Fruit fly (Drosophila melanogaster) whole organism, embryonic: ENCODE measurements around the gene Trs23.
A peak's percentile ranks its signal among the peaks of the same experiment; 100 is the strongest.

Source experiments
- B-H2 ChIP-seq: fragments of 200-800 bp; sonication (Bioruptor generic); optimal IDR thresholded peaks from 2 replicates; lab custom pipeline; 2018; ENCODE audit warnings: missing biosample characterization, mild to moderate bottlenecking, missing genetic modification characterization
- CG12071 ChIP-seq: fragments of 200-800 bp; sonication (Bioruptor generic); optimal IDR thresholded peaks from 3 replicates; lab custom pipeline; 2018; ENCODE audit warnings: missing biosample characterization, mild to moderate bottlenecking, missing genetic modification characterization
- CG1233 ChIP-seq: fragments of 200-800 bp; sonication (Bioruptor generic); optimal IDR thresholded peaks from 4 replicates; lab custom pipeline; 2018; ENCODE audit warnings: missing biosample characterization, mild to moderate bottlenecking, missing genetic modification characterization
- CG12391 ChIP-seq: fragments of 200-800 bp; sonication (Bioruptor generic); optimal IDR thresholded peaks from 3 replicates; lab custom pipeline; 2018; ENCODE audit warnings: missing biosample characterization, mild to moderate bottlenecking, missing genetic modification characterization, moderate library complexity
- CG13296 ChIP-seq: fragments of 200-800 bp; sonication (Bioruptor generic); optimal IDR thresholded peaks from 3 replicates; lab custom pipeline; 2018; ENCODE audit warnings: missing biosample characterization, mild to moderate bottlenecking, missing genetic modification characterization
- CG1602 ChIP-seq: fragments of 200-800 bp; sonication (Bioruptor generic); optimal IDR thresholded peaks from 3 replicates; lab custom pipeline; 2016; ENCODE audit warnings: missing biosample characterization, missing genetic modification characterization
- CG17385 ChIP-seq: fragments of 200-800 bp; sonication (Bioruptor generic); optimal IDR thresholded peaks from 3 replicates; lab custom pipeline; 2018; ENCODE audit warnings: missing biosample characterization, mild to moderate bottlenecking, missing genetic modification characterization
- CG17912 ChIP-seq: fragments of 200-800 bp; sonication (Bioruptor generic); optimal IDR thresholded peaks from 2 replicates; lab custom pipeline; 2018; ENCODE audit warnings: missing biosample characterization, mild to moderate bottlenecking, missing genetic modification characterization
- CG2199 ChIP-seq: fragments of 200-800 bp; sonication (Bioruptor generic); IDR thresholded peaks from 3 replicates; pipeline ENCODE4 v1.3.6; 2022; ENCODE audit warnings: missing biosample characterization, missing genetic modification characterization
- CG30020 ChIP-seq: fragments of 200-800 bp; optimal IDR thresholded peaks from 2 replicates; lab custom pipeline; 2019; ENCODE audit warnings: missing biosample characterization, mild to moderate bottlenecking, missing genetic modification characterization, moderate library complexity
- CG3281 ChIP-seq: fragments of 200-800 bp; sonication (Bioruptor generic); optimal IDR thresholded peaks from 3 replicates; lab custom pipeline; 2017; ENCODE audit warnings: missing biosample characterization, mild to moderate bottlenecking, missing genetic modification characterization
- CG4328 ChIP-seq: fragments of 200-800 bp; sonication (Bioruptor generic); optimal IDR thresholded peaks from 3 replicates; lab custom pipeline; 2017; ENCODE audit warnings: missing biosample characterization, missing genetic modification reagents, missing genetic modification characterization
- CG4707 ChIP-seq: fragments of 200-800 bp; sonication (Bioruptor generic); optimal IDR thresholded peaks from 2 replicates; lab custom pipeline; 2018; ENCODE audit warnings: missing biosample characterization, mild to moderate bottlenecking, missing genetic modification characterization, moderate library complexity
- CG4820 ChIP-seq: fragments of 200-800 bp; sonication (Bioruptor generic); optimal IDR thresholded peaks from 3 replicates; lab custom pipeline; 2016; ENCODE audit warnings: missing biosample characterization, missing genetic modification characterization
- CG7271 ChIP-seq: fragments of 200-800 bp; sonication (Bioruptor generic); optimal IDR thresholded peaks from 2 replicates; lab custom pipeline; 2018; ENCODE audit warnings: missing biosample characterization, mild to moderate bottlenecking, missing genetic modification characterization, moderate library complexity
- CG7963 ChIP-seq: fragments of 200-800 bp; sonication (Bioruptor generic); IDR thresholded peaks from 3 replicates; pipeline ENCODE4 v1.3.6; 2022; ENCODE audit warnings: missing biosample characterization, missing genetic modification characterization; ENCODE audit not compliant: partially characterized antibody
- CHES-1-like ChIP-seq: fragments of 200-800 bp; sonication (Bioruptor generic); optimal IDR thresholded peaks from 2 replicates; lab custom pipeline; 2016; ENCODE audit warnings: missing biosample characterization, missing genetic modification characterization
- CTCF ChIP-seq: fragments of 200-800 bp; sonication (Bioruptor generic); optimal IDR thresholded peaks from 2 replicates; lab custom pipeline; 2017; ENCODE audit warnings: missing biosample characterization, mild to moderate bottlenecking, missing genetic modification characterization, moderate library complexity
- Chrac-16 ChIP-seq: fragments of 200-800 bp; sonication (Bioruptor generic); optimal IDR thresholded peaks from 3 replicates; lab custom pipeline; 2016; ENCODE audit warnings: missing biosample characterization, missing genetic modification characterization
- E2f2 ChIP-seq: fragments of 200-800 bp; sonication (Bioruptor generic); IDR thresholded peaks from 2 replicates; pipeline ENCODE4 v1.3.6; 2022; ENCODE audit warnings: missing biosample characterization, missing genetic modification characterization
- Ets65A ChIP-seq: fragments of 200-800 bp; sonication (Bioruptor generic); peaks from one replicate; lab custom pipeline; 2016; ENCODE audit warnings: missing biosample characterization, missing genetic modification characterization
- Ets97D ChIP-seq: fragments of 200-800 bp; sonication (Bioruptor generic); optimal IDR thresholded peaks from 3 replicates; lab custom pipeline; 2016; ENCODE audit warnings: missing biosample characterization, missing genetic modification characterization
- Fer1 ChIP-seq: fragments of 200-800 bp; sonication (Bioruptor generic); optimal IDR thresholded peaks from 2 replicates; lab custom pipeline; 2017; ENCODE audit warnings: missing biosample characterization, mild to moderate bottlenecking, missing genetic modification characterization
- HLH4C ChIP-seq: fragments of 200-800 bp; sonication (Bioruptor generic); IDR thresholded peaks from 3 replicates; pipeline ENCODE4 v1.3.6; 2022; ENCODE audit warnings: missing biosample characterization, missing genetic modification characterization; ENCODE audit not compliant: partially characterized antibody
- HmgD ChIP-seq: fragments of 200-800 bp; sonication (Bioruptor generic); optimal IDR thresholded peaks from 3 replicates; lab custom pipeline; 2016; ENCODE audit warnings: missing biosample characterization, missing genetic modification characterization
- Hmx ChIP-seq: fragments of 200-800 bp; sonication (Bioruptor generic); optimal IDR thresholded peaks from 2 replicates; lab custom pipeline; 2016; ENCODE audit warnings: missing biosample characterization, missing genetic modification characterization
- Hr51 ChIP-seq, 2 experiments: fragments of 200-800 bp; sonication (Bioruptor generic); optimal IDR thresholded peaks; 2 replicates in 1 of 2; 3 replicates in 1 of 2; lab custom pipeline; 2016 to 2018; ENCODE audit warnings: missing biosample characterization in 2 of 2, missing genetic modification characterization in 2 of 2, mild to moderate bottlenecking in 1 of 2, moderate library complexity in 1 of 2
- Kr ChIP-seq: fragments of 200-800 bp; sonication (Bioruptor generic); optimal IDR thresholded peaks from 2 replicates; lab custom pipeline; 2017; ENCODE audit warnings: missing biosample characterization, mild to moderate bottlenecking, missing genetic modification characterization
- MTF-1 ChIP-seq: fragments of 200-800 bp; sonication (Bioruptor generic); optimal IDR thresholded peaks from 2 replicates; lab custom pipeline; 2018; ENCODE audit warnings: missing biosample characterization, mild to moderate bottlenecking, missing genetic modification characterization, borderline replicate concordance
- Max ChIP-seq: fragments of 200-800 bp; sonication (Bioruptor generic); optimal IDR thresholded peaks from 2 replicates; lab custom pipeline; 2016; ENCODE audit warnings: missing biosample characterization, mild to moderate bottlenecking, missing genetic modification characterization
- Myb ChIP-seq: fragments of 200-800 bp; sonication (Bioruptor generic); optimal IDR thresholded peaks from 2 replicates; lab custom pipeline; 2016; ENCODE audit warnings: missing biosample characterization, missing genetic modification characterization
- Pdp1 ChIP-seq, 2 experiments: fragments of 200-800 bp; sonication (Bioruptor generic); optimal IDR thresholded peaks; 3 replicates each; lab custom pipeline; 2016; ENCODE audit warnings: missing biosample characterization in 2 of 2, missing genetic modification characterization in 2 of 2, mild to moderate bottlenecking in 1 of 2, moderate library complexity in 1 of 2
- Scr ChIP-seq: fragments of 200-800 bp; sonication (Bioruptor generic); IDR thresholded peaks from 2 replicates; pipeline ENCODE4 v1.3.6; 2022; ENCODE audit warnings: missing biosample characterization, missing genetic modification characterization; ENCODE audit not compliant: partially characterized antibody
- Sox100B ChIP-seq: fragments of 200-800 bp; sonication (Bioruptor generic); optimal IDR thresholded peaks from 3 replicates; lab custom pipeline; 2018; ENCODE audit warnings: missing biosample characterization, mild to moderate bottlenecking, missing genetic modification characterization
- Trl ChIP-seq, 3 experiments: fragments of >200 bp in 2 of 3; fragments of 200-800 bp in 1 of 3; sonication (Bioruptor generic) in 1 of 3; optimal IDR thresholded peaks; 2 replicates in 1 of 3; 3 replicates in 2 of 3; lab custom pipeline; 2016 to 2017; ENCODE audit warnings: missing biosample characterization in 1 of 3, missing genetic modification characterization in 1 of 3
- aop ChIP-seq: fragments of 200-800 bp; sonication (Bioruptor generic); IDR thresholded peaks from 2 replicates; pipeline ENCODE4 v1.3.6; 2022; ENCODE audit warnings: missing biosample characterization, missing genetic modification characterization
- ato ChIP-seq: fragments of 200-800 bp; sonication (Bioruptor generic); IDR thresholded peaks from 2 replicates; pipeline ENCODE4 v1.3.6; 2022; ENCODE audit warnings: missing biosample characterization, missing genetic modification characterization; ENCODE audit not compliant: partially characterized antibody
- cg ChIP-seq: fragments of 200-800 bp; sonication (Bioruptor generic); optimal IDR thresholded peaks from 3 replicates; lab custom pipeline; 2019; ENCODE audit warnings: missing biosample characterization, mild to moderate bottlenecking, missing genetic modification characterization, moderate library complexity
- fru ChIP-seq: fragments of >200 bp; optimal IDR thresholded peaks from 2 replicates; lab custom pipeline; 2017
- insv ChIP-seq, 2 experiments: fragments of 200-800 bp; sonication (Bioruptor generic); optimal IDR thresholded peaks; 3 replicates each; lab custom pipeline; 2016 to 2018; ENCODE audit warnings: missing biosample characterization in 2 of 2, missing genetic modification characterization in 2 of 2
- maf-S ChIP-seq: fragments of 200-800 bp; sonication (Bioruptor generic); optimal IDR thresholded peaks from 2 replicates; lab custom pipeline; 2016; ENCODE audit warnings: missing biosample characterization, missing genetic modification characterization
- onecut ChIP-seq: fragments of 200-800 bp; sonication (Bioruptor generic); IDR thresholded peaks from 2 replicates; pipeline ENCODE4 v1.3.6; 2022; ENCODE audit warnings: missing biosample characterization, missing genetic modification characterization
- pho ChIP-seq: fragments of 200-800 bp; sonication (Bioruptor generic); optimal IDR thresholded peaks from 2 replicates; lab custom pipeline; 2016; ENCODE audit warnings: missing biosample characterization, missing genetic modification characterization
- pnt ChIP-seq: fragments of 200-800 bp; sonication (Bioruptor generic); optimal IDR thresholded peaks from 3 replicates; lab custom pipeline; 2016; ENCODE audit warnings: missing biosample characterization, missing genetic modification characterization
- run ChIP-seq: fragments of 200-800 bp; sonication (Bioruptor generic); optimal IDR thresholded peaks from 3 replicates; lab custom pipeline; 2018; ENCODE audit warnings: missing biosample characterization, mild to moderate bottlenecking, missing genetic modification characterization
- salm ChIP-seq: fragments of 200-800 bp; sonication (Bioruptor generic); optimal IDR thresholded peaks from 2 replicates; lab custom pipeline; 2018; ENCODE audit warnings: missing biosample characterization, mild to moderate bottlenecking, missing genetic modification characterization
- sisA ChIP-seq: fragments of 200-800 bp; sonication (Bioruptor generic); IDR thresholded peaks from 2 replicates; pipeline ENCODE4 v1.3.6; 2022; ENCODE audit warnings: missing biosample characterization, missing genetic modification characterization
- vnd ChIP-seq: fragments of 200-800 bp; sonication (Bioruptor generic); IDR thresholded peaks from 3 replicates; pipeline ENCODE4 v1.3.6; 2022; ENCODE audit warnings: missing biosample characterization, missing genetic modification characterization; ENCODE audit not compliant: partially characterized antibody
- zen2 ChIP-seq: fragments of 200-800 bp; sonication (Bioruptor generic); IDR thresholded peaks from 3 replicates; pipeline ENCODE4 v1.3.6; 2022; ENCODE audit warnings: missing biosample characterization, missing genetic modification characterization; ENCODE audit not compliant: partially characterized antibody
- zfh1 ChIP-seq: fragments of 200-800 bp; sonication (Bioruptor generic); IDR thresholded peaks from 3 replicates; pipeline ENCODE4 v1.3.6; 2022; ENCODE audit warnings: missing biosample characterization, missing genetic modification characterization

The Trs23 gene

dm6 chr2L:8735572-8735996 is 49.6 kb downstream of the Trs23 start (continued):
- TF ChIP-seq CG13296 (GFP tag; lab: Kevin White, UChicago) (peak; percentile 68), CG17385 (GFP tag; lab: Kevin White, UChicago) (peak; percentile 52), CG30020 (no peak), pnt (GFP tag; lab: Kevin White, UChicago) (no peak), salm (tag; lab: Kevin White, UChicago) (no peak), HmgD (GFP tag; lab: Kevin White, UChicago) (no peak), ato (GFP tag; lab: Robert Waterston, UW) (peak; percentile 36; the same call in 1 of the 2 replicates), aop (peak; percentile 19; the same call in 1 of the 2 replicates), run (no peak), CG7963 (no peak), maf-S (GFP tag; lab: Kevin White, UChicago) (no peak), MTF-1 (peak; percentile 72), Myb (GFP tag; lab: Kevin White, UChicago) (no peak), CG4707 (GFP tag; lab: Kevin White, UChicago) (no peak), Scr (GFP tag; lab: Robert Waterston, UW) (0 out of 2 replicates have a peak, but pooled peaks have one; percentile 21), Chrac-16 (GFP tag; lab: Kevin White, UChicago) (no peak), cg (GFP tag; lab: Kevin White, UChicago) (peak; percentile 93), fru (lab: Kevin White, UChicago) (no peak), CHES-1-like (GFP tag; lab: Kevin White, UChicago) (peak; percentile 35), CG7271 (tag; lab: Kevin White, UChicago) (no peak), zfh1 (peak; percentile 71), CG12071 (GFP tag; lab: Kevin White, UChicago) (peak; percentile 66), pho (peak; percentile 22), Trl (optimal IDR thresholded peaks at IDR 0.05; lab: Kevin White, UChicago) (peak; percentile 88 to 92), Trl (GFP tag; optimal IDR thresholded peaks at IDR 0.05; lab: Kevin White, UChicago) (peak; percentile 41), CG17912 (peak; percentile 47), CTCF (GFP tag; lab: Kevin White, UChicago) (no peak), onecut (GFP tag; lab: Robert Waterston, UW) (peak; percentile 68), Sox100B (GFP tag; lab: Kevin White, UChicago) (no peak), vnd (GFP tag; lab: Robert Waterston, UW) (no peak), insv (GFP tag; optimal IDR thresholded peaks at IDR 0.05; lab: Kevin White, UChicago) (no peak), E2f2 (GFP tag; lab: Robert Waterston, UW) (peak; percentile 32; the same call in 1 of the 2 replicates), HLH4C (GFP tag; lab: Robert Waterston, UW) (no peak), CG3281 (GFP tag; lab: Kevin White, UChicago) (peak; percentile 73), Pdp1 (GFP tag; optimal IDR thresholded peaks at IDR 0.05; lab: Kevin White, UChicago) (peak; percentile 1 to 63), CG4820 (GFP tag; lab: Kevin White, UChicago) (no peak), CG2199 (peak; percentile 91; the same call in 1 of the 3 replicates), sisA (GFP tag; lab: Robert Waterston, UW) (no peak), CG1602 (no peak), Fer1 (GFP tag; lab: Kevin White, UChicago) (peak; percentile 77), Ets65A (no peak), Hr51 (GFP tag; optimal IDR thresholded peaks at IDR 0.05; lab: Kevin White, UChicago) (peak in 1 of 2 experiments; percentile 3), zen2 (no peak; the same call in 1 of the 3 replicates), Ets97D (GFP tag; lab: Kevin White, UChicago) (no peak), Max (GFP tag; lab: Kevin White, UChicago) (no peak), Hmx (GFP tag; lab: Kevin White, UChicago) (no peak), CG1233 (GFP tag; lab: Kevin White, UChicago) (peak; percentile 59), CG12391 (tag; lab: Kevin White, UChicago) (peak; percentile 17), B-H2 (GFP tag; lab: Kevin White, UChicago) (peak; percentile 46), Kr (GFP tag; lab: Kevin White, UChicago) (no peak), CG4328 (GFP tag; lab: Kevin White, UChicago) (no peak)
